Worm (Caenorhabditis elegans) whole organism, L1 larva: ENCODE results near the gene cnc-4.

ENCODE experiments used
- C04F5.9 ChIP-seq: sonication (generic microtip); optimal IDR thresholded peaks from 2 replicates; lab custom pipeline; 2016; ENCODE audit warnings: missing genetic modification characterization, missing compliant biosample characterization
- C16A3.4 ChIP-seq: fragments of 150-350 bp; optimal IDR thresholded peaks from 2 replicates; lab custom pipeline; 2014; ENCODE audit warnings: missing biosample characterization, missing genetic modification characterization
- C34B4.2 ChIP-seq: sonication (generic microtip); optimal IDR thresholded peaks from 2 replicates; lab custom pipeline; 2017; ENCODE audit warnings: mild to moderate bottlenecking, missing genetic modification characterization, missing compliant biosample characterization
- F16B12.6 ChIP-seq: fragments of 150-350 bp; optimal IDR thresholded peaks from 2 replicates; lab custom pipeline; 2014; ENCODE audit warnings: missing biosample characterization, missing genetic modification characterization
- Y116A8C.19 ChIP-seq: sonication (generic microtip); optimal IDR thresholded peaks from 2 replicates; lab custom pipeline; 2016; ENCODE audit warnings: missing compliant biosample characterization, missing genetic modification characterization, borderline replicate concordance
- aha-1 ChIP-seq: fragments of 150-350 bp; optimal IDR thresholded peaks from 2 replicates; lab custom pipeline; 2014; ENCODE audit warnings: missing biosample characterization, missing genetic modification characterization
- aly-2 ChIP-seq: fragments of 150-350 bp; optimal IDR thresholded peaks from 2 replicates; lab custom pipeline; 2014; ENCODE audit warnings: missing biosample characterization, missing genetic modification characterization
- ama-1 ChIP-seq: fragments of 150-350 bp; optimal IDR thresholded peaks from 2 replicates; lab custom pipeline; 2014
- blmp-1 ChIP-seq: fragments of 150-350 bp; optimal IDR thresholded peaks from 2 replicates; lab custom pipeline; 2014; ENCODE audit warnings: missing biosample characterization, missing genetic modification characterization
- ceh-63 ChIP-seq: fragments of 200-800 bp; sonication (Bioruptor generic); optimal IDR thresholded peaks from 2 replicates; lab custom pipeline; 2018; ENCODE audit warnings: mild to moderate bottlenecking, missing genetic modification characterization, missing compliant biosample characterization
- ceh-8 ChIP-seq: fragments of 200-800 bp; sonication (Bioruptor generic); optimal IDR thresholded peaks from 2 replicates; lab custom pipeline; 2018; ENCODE audit warnings: mild to moderate bottlenecking, missing genetic modification characterization, moderate library complexity, missing compliant biosample characterization
- ceh-82 ChIP-seq, 3 experiments: fragments of 150-350 bp in 1 of 3; sonication (generic microtip) in 2 of 3; optimal IDR thresholded peaks; 2 replicates each; lab custom pipeline; 2014 to 2017; ENCODE audit warnings: missing biosample characterization in 3 of 3, missing genetic modification characterization in 3 of 3
- ceh-90 ChIP-seq: sonication (generic microtip); optimal IDR thresholded peaks from 2 replicates; lab custom pipeline; 2016; ENCODE audit warnings: missing genetic modification characterization, missing compliant biosample characterization
- ces-1 ChIP-seq: fragments of 150-350 bp; optimal IDR thresholded peaks from 2 replicates; lab custom pipeline; 2014; ENCODE audit warnings: missing biosample characterization, missing genetic modification reagents, missing genetic modification characterization
- efl-1 ChIP-seq, 4 experiments: fragments of 150-350 bp; optimal IDR thresholded peaks in 3 of 4; peaks in 1 of 4; 1 replicate in 1 of 4; 2 replicates in 3 of 4; lab custom pipeline; 2014; ENCODE audit warnings: missing biosample characterization in 2 of 4, missing genetic modification characterization in 2 of 4, missing genetic modification reagents in 2 of 4
- egl-13 ChIP-seq: sonication (generic microtip); optimal IDR thresholded peaks from 2 replicates; lab custom pipeline; 2016; ENCODE audit warnings: missing genotype, missing genetic modification reagents, missing genetic modification characterization, missing compliant biosample characterization
- elt-2 ChIP-seq: sonication (generic microtip); optimal IDR thresholded peaks from 2 replicates; lab custom pipeline; 2016; ENCODE audit warnings: missing genetic modification characterization, mild to moderate bottlenecking, inconsistent platforms, missing compliant biosample characterization, missing genetic modification reagents
- elt-3 ChIP-seq, 6 experiments: fragments of 150-350 bp in 1 of 6; sonication (generic microtip); optimal IDR thresholded peaks; 2 replicates each; lab custom pipeline; 2017 to 2018; ENCODE audit warnings: missing biosample characterization in 6 of 6, missing genetic modification characterization in 6 of 6, inconsistent platforms in 1 of 6
- ets-5 ChIP-seq: fragments of 200-800 bp; sonication (Bioruptor generic); IDR thresholded peaks from 2 replicates; pipeline ENCODE4 v1.3.6; 2022; ENCODE audit warnings: missing genetic modification characterization, missing compliant biosample characterization
- fkh-8 ChIP-seq: sonication (generic microtip); optimal IDR thresholded peaks from 2 replicates; lab custom pipeline; 2016; ENCODE audit warnings: mild to moderate bottlenecking, missing genetic modification characterization, missing compliant biosample characterization
- grh-1 ChIP-seq: fragments of 200-800 bp; sonication (Bioruptor generic); IDR thresholded peaks from 2 replicates; pipeline ENCODE4 v1.3.6; 2022; ENCODE audit warnings: missing genetic modification reagents, missing genetic modification characterization, missing compliant biosample characterization
- hpl-2 ChIP-seq: fragments of 150-350 bp; optimal IDR thresholded peaks from 2 replicates; lab custom pipeline; 2014; ENCODE audit warnings: missing biosample characterization, missing genetic modification reagents, missing genetic modification characterization
- lin-14 ChIP-seq: fragments of 200-800 bp; sonication (Bioruptor generic); optimal IDR thresholded peaks from 2 replicates; lab custom pipeline; 2018; ENCODE audit warnings: mild to moderate bottlenecking, missing genetic modification characterization, moderate library complexity, missing compliant biosample characterization
- lin-35 ChIP-seq, 2 experiments: fragments of 150-350 bp; optimal IDR thresholded peaks; 2 replicates each; lab custom pipeline; 2014; ENCODE audit warnings: missing biosample characterization in 2 of 2, missing genetic modification characterization in 2 of 2, missing genetic modification reagents in 2 of 2
- lir-3 ChIP-seq: sonication (generic microtip); optimal IDR thresholded peaks from 2 replicates; lab custom pipeline; 2016; ENCODE audit warnings: mild to moderate bottlenecking, missing genetic modification characterization, moderate library complexity, missing compliant biosample characterization; ENCODE audit not compliant: poor library complexity
- lsy-2 ChIP-seq, 2 experiments: fragments of 150-350 bp; optimal IDR thresholded peaks; 2 replicates each; lab custom pipeline; 2014; ENCODE audit warnings: missing biosample characterization in 2 of 2, missing genetic modification characterization in 2 of 2
- mef-2 ChIP-seq: fragments of 150-350 bp; optimal IDR thresholded peaks from 2 replicates; lab custom pipeline; 2014; ENCODE audit warnings: missing biosample characterization, missing genetic modification characterization
- mep-1 ChIP-seq: fragments of 150-350 bp; optimal IDR thresholded peaks from 2 replicates; lab custom pipeline; 2014; ENCODE audit warnings: missing biosample characterization, missing genetic modification characterization
- nhr-19 ChIP-seq: fragments of 200-800 bp; sonication (Bioruptor generic); conservative IDR thresholded peaks from 2 replicates; pipeline ENCODE4 v1.3.6; 2022; ENCODE audit warnings: missing genetic modification characterization, missing compliant biosample characterization
- nhr-47 ChIP-seq: sonication (generic microtip); optimal IDR thresholded peaks from 2 replicates; lab custom pipeline; 2016; ENCODE audit warnings: mild to moderate bottlenecking, missing genetic modification characterization, moderate library complexity, missing compliant biosample characterization
- nhr-77 ChIP-seq: fragments of 150-350 bp; optimal IDR thresholded peaks from 2 replicates; lab custom pipeline; 2014; ENCODE audit warnings: missing biosample characterization, missing genetic modification characterization
- nhr-84 ChIP-seq: sonication (generic microtip); optimal IDR thresholded peaks from 2 replicates; lab custom pipeline; 2017; ENCODE audit warnings: missing biosample characterization, missing genetic modification characterization
- nhr-85 ChIP-seq: sonication (generic microtip); peaks from one replicate; lab custom pipeline; 2016; ENCODE audit warnings: missing genetic modification characterization, inconsistent platforms, missing compliant biosample characterization
- nhr-90 ChIP-seq: sonication (generic microtip); optimal IDR thresholded peaks from 2 replicates; lab custom pipeline; 2016; ENCODE audit warnings: mild to moderate bottlenecking, missing genetic modification characterization, missing compliant biosample characterization; ENCODE audit not compliant: poor library complexity
- pax-3 ChIP-seq: fragments of 200-800 bp; sonication (Bioruptor generic); optimal IDR thresholded peaks from 2 replicates; lab custom pipeline; 2018; ENCODE audit warnings: mild to moderate bottlenecking, missing genetic modification characterization, moderate library complexity, missing compliant biosample characterization
- pqm-1 ChIP-seq: sonication (generic microtip); optimal IDR thresholded peaks from 3 replicates; lab custom pipeline; 2017; ENCODE audit warnings: missing biosample characterization, missing genetic modification characterization
- rnt-1 ChIP-seq: sonication (generic microtip); optimal IDR thresholded peaks from 2 replicates; lab custom pipeline; 2016; ENCODE audit warnings: mild to moderate bottlenecking, missing genetic modification characterization, moderate library complexity, missing compliant biosample characterization
- skn-1 ChIP-seq: fragments of 150-350 bp; optimal IDR thresholded peaks from 2 replicates; lab custom pipeline; 2014; ENCODE audit warnings: missing biosample characterization, missing genetic modification characterization
- sup-37 ChIP-seq: fragments of 200-800 bp; sonication (Bioruptor generic); optimal IDR thresholded peaks from 2 replicates; lab custom pipeline; 2018; ENCODE audit warnings: mild to moderate bottlenecking, missing genetic modification characterization, missing compliant biosample characterization
- tbx-2 ChIP-seq: sonication (generic microtip); optimal IDR thresholded peaks from 2 replicates; lab custom pipeline; 2016; ENCODE audit warnings: missing genetic modification characterization, missing compliant biosample characterization
- unc-130 ChIP-seq: fragments of 150-350 bp; optimal IDR thresholded peaks from 2 replicates; lab custom pipeline; 2017; ENCODE audit warnings: missing biosample characterization, missing genetic modification characterization, inconsistent platforms
- unc-30 ChIP-seq: sonication (generic microtip); optimal IDR thresholded peaks from 2 replicates; lab custom pipeline; 2017; ENCODE audit warnings: missing biosample characterization, missing genetic modification characterization
- unc-62 ChIP-seq: fragments of 150-350 bp; optimal IDR thresholded peaks from 2 replicates; lab custom pipeline; 2014; ENCODE audit warnings: missing biosample characterization, missing genetic modification reagents, missing genetic modification characterization
- vab-15 ChIP-seq: sonication (generic microtip); optimal IDR thresholded peaks from 2 replicates; lab custom pipeline; 2017; ENCODE audit warnings: missing genotype, mild to moderate bottlenecking, missing genetic modification characterization, missing compliant biosample characterization
- xbp-1 ChIP-seq: sonication (generic microtip); optimal IDR thresholded peaks from 2 replicates; lab custom pipeline; 2016; ENCODE audit warnings: missing genetic modification characterization, missing compliant biosample characterization
- ztf-11 ChIP-seq, 2 experiments: sonication (generic microtip); optimal IDR thresholded peaks; 2 replicates each; lab custom pipeline; 2016 to 2017; ENCODE audit warnings: missing genetic modification characterization in 2 of 2, missing biosample characterization in 1 of 2, missing compliant biosample characterization in 1 of 2

cnc-4 gene

DNA sequence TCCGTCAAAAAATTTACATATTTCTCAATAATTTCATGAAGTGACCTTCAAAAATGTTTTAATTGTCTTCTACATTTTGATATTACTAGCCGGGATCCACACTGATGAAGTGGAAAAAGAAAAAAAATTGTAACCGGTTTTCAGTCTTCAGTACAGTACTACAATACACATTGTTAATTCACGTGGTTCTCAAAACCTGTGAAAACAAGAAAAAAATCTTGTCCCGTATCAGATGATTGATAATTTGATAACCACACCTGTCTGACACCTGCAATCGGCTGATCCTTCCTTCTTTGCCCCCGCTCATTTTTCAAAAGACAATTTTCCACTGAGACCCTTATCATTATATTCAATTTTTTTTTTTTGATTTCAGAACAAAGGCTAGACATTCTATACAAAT lies 8.2 kb upstream of the cnc-4 start, which contains the start of gene R09B5.11 (continued):
- TF ChIP-seq mef-2 (tag; lab: Kevin White, UChicago), result no peak
- no peak for TF ChIP-seq mep-1 (tag; lab: Kevin White, UChicago)
- no peak for TF ChIP-seq sup-37
- peak; percentile 89 for TF ChIP-seq nhr-85 (tag; lab: Kevin White, UChicago)
- TF ChIP-seq lin-14 (GFP tag; lab: Kevin White, UChicago), result peak; percentile 84
- TF ChIP-seq rnt-1, result no peak
- TF ChIP-seq C34B4.2 (tag; lab: Kevin White, UChicago), result no peak
- TF ChIP-seq skn-1 (tag; lab: Kevin White, UChicago), result no peak
- no peak for TF ChIP-seq unc-62
- no peak for TF ChIP-seq xbp-1 (tag; lab: Kevin White, UChicago)
- TF ChIP-seq pax-3 (tag; lab: Kevin White, UChicago), result no peak
- TF ChIP-seq grh-1 (GFP tag; lab: Robert Waterston, UW), result peak; percentile 92
- TF ChIP-seq nhr-47, result no peak
- peak; percentile 24 for TF ChIP-seq unc-130
- no peak for TF ChIP-seq nhr-77 (tag; lab: Kevin White, UChicago)
- TF ChIP-seq F16B12.6 (tag; lab: Kevin White, UChicago), result no peak
- peak; percentile 44 for TF ChIP-seq nhr-19 (GFP tag; lab: Robert Waterston, UW)
- no peak for TF ChIP-seq ztf-11 (tag; optimal IDR thresholded peaks at IDR 0.05; lab: Kevin White, UChicago)
- no peak for TF ChIP-seq egl-13 (tag; lab: Kevin White, UChicago)
- no peak for TF ChIP-seq aha-1 (tag; lab: Kevin White, UChicago)
- TF ChIP-seq ets-5 (GFP tag; lab: Robert Waterston, UW), result no peak
- TF ChIP-seq elt-3 (tag; optimal IDR thresholded peaks at IDR 0.05; lab: Kevin White, UChicago), result peak in 4 of 6 experiments; percentile 43 to 84 (median 58)
- TF ChIP-seq C04F5.9 (tag; lab: Kevin White, UChicago), result no peak
- no peak for TF ChIP-seq vab-15 (tag; lab: Kevin White, UChicago)
- TF ChIP-seq nhr-90, result peak; percentile 42
- no peak for TF ChIP-seq ama-1 (lab: Kevin White, UChicago)
- peak; percentile 37 for TF ChIP-seq tbx-2
- no peak for TF ChIP-seq ceh-8
- TF ChIP-seq efl-1 (optimal IDR thresholded peaks at IDR 0.05; lab: Kevin White, UChicago), result no peak
- TF ChIP-seq efl-1 (GFP tag; optimal IDR thresholded peaks at IDR 0.05 in 1 of 2; lab: Kevin White, UChicago), result peak in 1 of 2 experiments; percentile 58
- TF ChIP-seq fkh-8 (tag; lab: Kevin White, UChicago), result no peak
- TF ChIP-seq C16A3.4 (tag; lab: Kevin White, UChicago), result no peak
- peak in 1 of 2 experiments; percentile 23 for TF ChIP-seq lsy-2 (tag; optimal IDR thresholded peaks at IDR 0.05; lab: Kevin White, UChicago)
- TF ChIP-seq lin-35 (GFP tag; optimal IDR thresholded peaks at IDR 0.05; lab: Kevin White, UChicago), result no peak
- no peak for TF ChIP-seq ces-1 (GFP tag; lab: Kevin White, UChicago)
- TF ChIP-seq Y116A8C.19 (tag; lab: Kevin White, UChicago), result no peak
- TF ChIP-seq ceh-82 (tag; optimal IDR thresholded peaks at IDR 0.05; lab: Kevin White, UChicago), result no peak
- no peak for TF ChIP-seq lir-3 (tag; lab: Kevin White, UChicago)
- TF ChIP-seq hpl-2 (GFP tag; lab: Kevin White, UChicago), result no peak
- TF ChIP-seq elt-2 (tag; lab: Kevin White, UChicago), result no peak
- no peak for TF ChIP-seq nhr-84 (tag; lab: Kevin White, UChicago)
- no peak for TF ChIP-seq aly-2 (tag; lab: Kevin White, UChicago)
- no peak for TF ChIP-seq ceh-90 (tag; lab: Kevin White, UChicago)
- peak; percentile 7 for TF ChIP-seq blmp-1 (tag; lab: Kevin White, UChicago)
- no peak for TF ChIP-seq pqm-1 (tag; lab: Kevin White, UChicago)
- no peak for TF ChIP-seq unc-30 (tag; lab: Kevin White, UChicago)
- TF ChIP-seq ceh-63 (GFP tag; lab: Kevin White, UChicago), result no peak
